Worm (Caenorhabditis elegans) whole organism, L3 larva: ENCODE results near the gene F07E5.13.

ENCODE experiments used
- jun-1 ChIP-seq: fragments of 150-350 bp; optimal IDR thresholded peaks from 2 replicates; lab custom pipeline; 2014; ENCODE audit warnings: missing biosample characterization, missing genetic modification reagents, missing genetic modification characterization
- pha-4 ChIP-seq: fragments of 150-350 bp; optimal IDR thresholded peaks from 2 replicates; lab custom pipeline; 2014; ENCODE audit warnings: missing biosample characterization, missing genetic modification reagents, missing genetic modification characterization
- pqm-1 ChIP-seq: fragments of 150-350 bp; optimal IDR thresholded peaks from 2 replicates; lab custom pipeline; 2017; ENCODE audit warnings: missing biosample characterization, missing genetic modification characterization, inconsistent platforms
- unc-62 ChIP-seq: fragments of 150-350 bp; sonication (generic microtip); optimal IDR thresholded peaks from 4 replicates; lab custom pipeline; 2014; ENCODE audit warnings: missing biosample characterization, missing genetic modification reagents, missing genetic modification characterization

DNA sequence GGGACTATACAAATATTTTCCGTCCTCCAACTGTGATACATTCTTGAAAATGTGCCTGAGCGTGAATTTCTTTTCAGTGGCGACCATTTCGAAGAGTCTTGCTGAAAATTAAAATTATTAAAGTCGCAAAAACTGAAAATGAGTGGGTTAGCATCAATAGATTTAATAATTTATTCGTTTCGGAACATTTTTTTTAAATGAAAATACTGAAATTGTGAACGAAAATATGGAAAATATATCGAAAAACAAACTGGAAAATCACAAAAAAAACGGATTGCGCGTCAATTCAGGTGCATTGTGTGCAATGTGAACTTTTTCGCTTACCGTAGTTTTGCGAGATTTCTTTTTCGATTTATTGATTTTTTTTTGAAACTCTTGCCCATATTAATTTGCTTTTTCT lies 32.0 kb downstream of the F07E5.13 start, which contains the start of gene bath-5:
- TF ChIP-seq jun-1 (no peak), pqm-1 (no peak), pha-4 (no peak), unc-62 (GFP tag; lab: Kevin White, UChicago) (no peak)
